Fruit fly (Drosophila melanogaster) whole organism, embryonic: Measurements from ENCODE around the gene CG13898.
A peak's percentile ranks its signal among the peaks of the same experiment; 100 is the strongest.

ENCODE experiments used
- Atf6 ChIP-seq: fragments of 200-800 bp; sonication (Bioruptor generic); IDR thresholded peaks from 2 replicates; pipeline ENCODE4 v1.3.6; 2022; ENCODE audit warnings: missing biosample characterization, missing genetic modification characterization
- Blimp-1 ChIP-seq: fragments of 200-800 bp; sonication (Bioruptor generic); optimal IDR thresholded peaks from 3 replicates; lab custom pipeline; 2018; ENCODE audit warnings: missing biosample characterization, missing genetic modification characterization, mild to moderate bottlenecking, moderate library complexity, missing genetic modification reagents
- CG10147 ChIP-seq: fragments of 200-800 bp; sonication (Bioruptor generic); optimal IDR thresholded peaks from 2 replicates; lab custom pipeline; 2019; ENCODE audit warnings: missing biosample characterization, mild to moderate bottlenecking, missing genetic modification characterization, moderate library complexity
- CG11093 ChIP-seq: fragments of 200-800 bp; sonication (Bioruptor generic); IDR thresholded peaks from 3 replicates; pipeline ENCODE4 v1.3.6; 2022; ENCODE audit warnings: missing biosample characterization, missing genetic modification characterization
- CG12104 ChIP-seq: fragments of 200-800 bp; sonication (Bioruptor generic); optimal IDR thresholded peaks from 3 replicates; lab custom pipeline; 2016; ENCODE audit warnings: missing biosample characterization, missing genetic modification characterization
- CG12219 ChIP-seq: fragments of 200-800 bp; sonication (Bioruptor generic); optimal IDR thresholded peaks from 3 replicates; lab custom pipeline; 2018; ENCODE audit warnings: missing biosample characterization, mild to moderate bottlenecking, missing genetic modification characterization
- CG12769 ChIP-seq: fragments of 200-800 bp; sonication (Bioruptor generic); optimal IDR thresholded peaks from 2 replicates; lab custom pipeline; 2019; ENCODE audit warnings: missing biosample characterization, mild to moderate bottlenecking, missing genetic modification characterization, moderate library complexity
- CG14667 ChIP-seq: fragments of 200-800 bp; sonication (Bioruptor generic); IDR thresholded peaks from 2 replicates; pipeline ENCODE4 v1.3.6; 2022; ENCODE audit warnings: missing biosample characterization, missing genetic modification characterization
- CG15073 ChIP-seq: fragments of 200-800 bp; sonication (Bioruptor generic); optimal IDR thresholded peaks from 2 replicates; lab custom pipeline; 2016; ENCODE audit warnings: missing biosample characterization, missing genetic modification characterization
- CG15269 ChIP-seq: fragments of 200-800 bp; sonication (Bioruptor generic); optimal IDR thresholded peaks from 2 replicates; lab custom pipeline; 2018; ENCODE audit warnings: missing biosample characterization, mild to moderate bottlenecking, missing genetic modification characterization, moderate library complexity
- CG16815 ChIP-seq: fragments of 200-800 bp; sonication (Bioruptor generic); optimal IDR thresholded peaks from 3 replicates; lab custom pipeline; 2017; ENCODE audit warnings: missing biosample characterization, mild to moderate bottlenecking, missing genetic modification characterization
- CG16863 ChIP-seq: fragments of 200-800 bp; sonication (Bioruptor generic); optimal IDR thresholded peaks from 3 replicates; lab custom pipeline; 2016; ENCODE audit warnings: missing biosample characterization, missing genetic modification characterization
- CG17186 ChIP-seq: fragments of 200-800 bp; sonication (Bioruptor generic); optimal IDR thresholded peaks from 3 replicates; lab custom pipeline; 2017; ENCODE audit warnings: missing biosample characterization, missing genetic modification reagents, missing genetic modification characterization
- CG17328 ChIP-seq: fragments of 200-800 bp; sonication (Bioruptor generic); IDR thresholded peaks from 2 replicates; pipeline ENCODE4 v1.3.6; 2022; ENCODE audit warnings: missing biosample characterization, missing genetic modification characterization
- CG18599 ChIP-seq: fragments of 200-800 bp; sonication (Bioruptor generic); optimal IDR thresholded peaks from 3 replicates; lab custom pipeline; 2017; ENCODE audit warnings: missing biosample characterization, missing genetic modification characterization, mild to moderate bottlenecking, moderate library complexity, missing genetic modification reagents
- CG2116 ChIP-seq: fragments of 200-800 bp; sonication (Bioruptor generic); optimal IDR thresholded peaks from 3 replicates; lab custom pipeline; 2018; ENCODE audit warnings: missing biosample characterization, mild to moderate bottlenecking, missing genetic modification characterization
- CG2120 ChIP-seq: fragments of 200-800 bp; sonication (Bioruptor generic); optimal IDR thresholded peaks from 3 replicates; lab custom pipeline; 2016; ENCODE audit warnings: missing biosample characterization, missing genetic modification characterization
- CG30020 ChIP-seq: fragments of 200-800 bp; optimal IDR thresholded peaks from 2 replicates; lab custom pipeline; 2019; ENCODE audit warnings: missing biosample characterization, mild to moderate bottlenecking, missing genetic modification characterization, moderate library complexity
- CG31365 ChIP-seq: fragments of 200-800 bp; sonication (Bioruptor generic); optimal IDR thresholded peaks from 2 replicates; lab custom pipeline; 2018; ENCODE audit warnings: missing biosample characterization, mild to moderate bottlenecking, missing genetic modification characterization
- CG42726 ChIP-seq: fragments of 200-800 bp; sonication (Bioruptor generic); IDR thresholded peaks from 2 replicates; pipeline ENCODE4 v1.3.6; 2022; ENCODE audit warnings: missing biosample characterization, missing genetic modification characterization; ENCODE audit not compliant: partially characterized antibody
- CG4360 ChIP-seq: fragments of 200-800 bp; sonication (Bioruptor generic); IDR thresholded peaks from 2 replicates; pipeline ENCODE4 v1.3.6; 2022; ENCODE audit warnings: missing biosample characterization, missing genetic modification characterization
- CG5953 ChIP-seq: fragments of 200-800 bp; sonication (Bioruptor generic); IDR thresholded peaks from 2 replicates; pipeline ENCODE4 v1.3.6; 2022; ENCODE audit warnings: missing biosample characterization, missing genetic modification characterization
- CG8290 ChIP-seq, 3 experiments: fragments of 200-800 bp; sonication (Bioruptor generic); optimal IDR thresholded peaks; 2 replicates each; lab custom pipeline; 2016 to 2019; ENCODE audit warnings: missing biosample characterization in 3 of 3, missing genetic modification characterization in 3 of 3, mild to moderate bottlenecking in 2 of 3, moderate library complexity in 1 of 3
- CG8388 ChIP-seq: fragments of 200-800 bp; sonication (Bioruptor generic); optimal IDR thresholded peaks from 2 replicates; lab custom pipeline; 2019; ENCODE audit warnings: missing biosample characterization, mild to moderate bottlenecking, missing genetic modification characterization, moderate library complexity
- CG9797 ChIP-seq: fragments of 200-800 bp; sonication (Bioruptor generic); optimal IDR thresholded peaks from 3 replicates; lab custom pipeline; 2018; ENCODE audit warnings: missing biosample characterization, mild to moderate bottlenecking, missing genetic modification characterization
- CoRest ChIP-seq: fragments of 200-800 bp; sonication (Bioruptor generic); optimal IDR thresholded peaks from 3 replicates; lab custom pipeline; 2018; ENCODE audit warnings: missing biosample characterization, mild to moderate bottlenecking, missing genetic modification characterization, moderate library complexity
- Dip2 ChIP-seq: fragments of 200-800 bp; sonication (Bioruptor generic); IDR thresholded peaks from 2 replicates; pipeline ENCODE4 v1.3.6; 2022; ENCODE audit warnings: missing biosample characterization, missing genetic modification characterization
- Dll ChIP-seq: fragments of 200-800 bp; sonication (Bioruptor generic); IDR thresholded peaks from 4 replicates; pipeline ENCODE4 v1.3.6; 2022; ENCODE audit warnings: missing biosample characterization, missing genetic modification characterization; ENCODE audit not compliant: partially characterized antibody
- GATAe ChIP-seq: fragments of 200-800 bp; sonication (Bioruptor generic); conservative IDR thresholded peaks from 2 replicates; pipeline ENCODE4 v1.3.6; 2022; ENCODE audit warnings: missing biosample characterization, missing genetic modification characterization
- HLH54F ChIP-seq: fragments of 200-800 bp; sonication (Bioruptor generic); optimal IDR thresholded peaks from 3 replicates; lab custom pipeline; 2016; ENCODE audit warnings: missing biosample characterization, missing genetic modification characterization
- MBD-R2 ChIP-seq: fragments of 200-800 bp; sonication (Bioruptor generic); IDR thresholded peaks from 2 replicates; pipeline ENCODE4 v1.3.6; 2022; ENCODE audit warnings: missing biosample characterization, missing genetic modification characterization
- Med ChIP-seq: fragments of 200-800 bp; sonication (Bioruptor generic); peaks from one replicate; lab custom pipeline; 2016; ENCODE audit warnings: missing biosample characterization, missing genetic modification characterization, mild to moderate bottlenecking, inconsistent platforms, moderate library complexity
- Mes4 ChIP-seq: fragments of 200-800 bp; sonication (Bioruptor generic); optimal IDR thresholded peaks from 2 replicates; lab custom pipeline; 2016; ENCODE audit warnings: missing biosample characterization, missing genetic modification characterization
- Sox100B ChIP-seq: fragments of 200-800 bp; sonication (Bioruptor generic); optimal IDR thresholded peaks from 3 replicates; lab custom pipeline; 2018; ENCODE audit warnings: missing biosample characterization, mild to moderate bottlenecking, missing genetic modification characterization
- Spps ChIP-seq: fragments of 200-800 bp; sonication (Bioruptor generic); optimal IDR thresholded peaks from 2 replicates; lab custom pipeline; 2018; ENCODE audit warnings: missing biosample characterization, mild to moderate bottlenecking, missing genetic modification characterization
- Tbp ChIP-seq: fragments of >200 bp; optimal IDR thresholded peaks from 2 replicates; lab custom pipeline; 2018; ENCODE audit warnings: missing biosample characterization, missing genetic modification characterization
- ara ChIP-seq: fragments of 200-800 bp; sonication (Bioruptor generic); IDR thresholded peaks from 2 replicates; pipeline ENCODE4 v1.3.6; 2022; ENCODE audit warnings: missing biosample characterization, missing genetic modification characterization
- dan ChIP-seq: fragments of 200-800 bp; sonication (Bioruptor generic); IDR thresholded peaks from 2 replicates; pipeline ENCODE4 v1.3.6; 2022; ENCODE audit warnings: missing biosample characterization, missing genetic modification characterization
- dmrt99B ChIP-seq: fragments of 200-800 bp; sonication (Bioruptor generic); optimal IDR thresholded peaks from 2 replicates; lab custom pipeline; 2018; ENCODE audit warnings: missing biosample characterization, mild to moderate bottlenecking, missing genetic modification characterization, moderate library complexity
- dysf ChIP-seq: fragments of 200-800 bp; sonication (Bioruptor generic); IDR thresholded peaks from 3 replicates; pipeline ENCODE4 v1.3.6; 2022; ENCODE audit warnings: missing biosample characterization, missing genetic modification characterization
- emc ChIP-seq: fragments of 200-800 bp; sonication (Bioruptor generic); optimal IDR thresholded peaks from 2 replicates; lab custom pipeline; 2016; ENCODE audit warnings: missing biosample characterization, missing genetic modification characterization
- ewg ChIP-seq: fragments of 200-800 bp; sonication (Bioruptor generic); optimal IDR thresholded peaks from 3 replicates; lab custom pipeline; 2017; ENCODE audit warnings: mild to moderate bottlenecking, missing biosample characterization, missing genetic modification reagents, missing genetic modification characterization
- gcm ChIP-seq: fragments of 200-800 bp; sonication (Bioruptor generic); optimal IDR thresholded peaks from 2 replicates; lab custom pipeline; 2019; ENCODE audit warnings: missing biosample characterization, mild to moderate bottlenecking, missing genetic modification characterization, moderate library complexity
- pnt ChIP-seq: fragments of 200-800 bp; sonication (Bioruptor generic); optimal IDR thresholded peaks from 3 replicates; lab custom pipeline; 2016; ENCODE audit warnings: missing biosample characterization, missing genetic modification characterization
- repo ChIP-seq: fragments of 200-800 bp; sonication (Bioruptor generic); optimal IDR thresholded peaks from 2 replicates; lab custom pipeline; 2016; ENCODE audit warnings: missing biosample characterization, missing genetic modification characterization
- sc ChIP-seq, 3 experiments: fragments of >200 bp in 2 of 3; fragments of 200-800 bp in 1 of 3; sonication (Bioruptor generic) in 1 of 3; optimal IDR thresholded peaks; 2 replicates in 2 of 3; 3 replicates in 1 of 3; lab custom pipeline; 2017; ENCODE audit warnings: mild to moderate bottlenecking in 1 of 3, missing biosample characterization in 1 of 3, missing genetic modification characterization in 1 of 3, missing genetic modification reagents in 1 of 3
- slbo ChIP-seq: fragments of 200-800 bp; sonication (Bioruptor generic); IDR thresholded peaks from 2 replicates; pipeline ENCODE4 v1.3.6; 2022; ENCODE audit warnings: missing biosample characterization, missing genetic modification characterization
- unpg ChIP-seq: fragments of 200-800 bp; sonication (Bioruptor generic); optimal IDR thresholded peaks from 3 replicates; lab custom pipeline; 2018; ENCODE audit warnings: missing biosample characterization, mild to moderate bottlenecking, missing genetic modification characterization, moderate library complexity
- vvl ChIP-seq: fragments of 200-800 bp; sonication (Bioruptor generic); IDR thresholded peaks from 2 replicates; pipeline ENCODE4 v1.3.6; 2022; ENCODE audit warnings: missing biosample characterization, missing genetic modification characterization

Gene CG13898

dm6 chr3L:762331-762907 lies 41.4 kb downstream of the CG13898 start:
- TF ChIP-seq CG17186 (peak; percentile 41), CG2120 (GFP tag; lab: Kevin White, UChicago) (peak; percentile 23), vvl (GFP tag; lab: Robert Waterston, UW) (peak; percentile 95), sc (optimal IDR thresholded peaks at IDR 0.05; lab: Kevin White, UChicago) (no peak), sc (GFP tag; optimal IDR thresholded peaks at IDR 0.05; lab: Kevin White, UChicago) (peak; percentile 74), CG31365 (tag; lab: Kevin White, UChicago) (no peak), CG14667 (GFP tag; lab: Robert Waterston, UW) (peak; percentile 85), CG42726 (no peak), CG8290 (GFP tag; optimal IDR thresholded peaks at IDR 0.05; lab: Kevin White, UChicago) (peak; percentile 53), CG8290 (tag; optimal IDR thresholded peaks at IDR 0.05; lab: Kevin White, UChicago) (peak; percentile 8 to 79), CG12769 (peak; percentile 69), Sox100B (GFP tag; lab: Kevin White, UChicago) (peak; percentile 60), repo (GFP tag; lab: Kevin White, UChicago) (peak; percentile 71), emc (GFP tag; lab: Kevin White, UChicago) (no peak), CG30020 (tag; lab: Kevin White, UChicago) (peak; percentile 6), CG11093 (GFP tag; lab: Robert Waterston, UW) (peak; percentile 83), ara (GFP tag; lab: Robert Waterston, UW) (peak; percentile 92), GATAe (GFP tag; lab: Robert Waterston, UW) (no peak), CG10147 (GFP tag; lab: Kevin White, UChicago) (peak; percentile 12), CG4360 (peak; percentile 58), CG17328 (GFP tag; lab: Robert Waterston, UW) (peak; percentile 92), dmrt99B (tag; lab: Kevin White, UChicago) (peak; percentile 86), dan (GFP tag; lab: Robert Waterston, UW) (peak; percentile 71; the same call in 1 of the 2 replicates), CG16863 (peak; percentile 85), CG18599 (peak; percentile 59), CG15269 (tag; lab: Kevin White, UChicago) (peak; percentile 75), CG8388 (GFP tag; lab: Kevin White, UChicago) (peak; percentile 85), CG12219 (GFP tag; lab: Kevin White, UChicago) (peak; percentile 67), CG9797 (GFP tag; lab: Kevin White, UChicago) (peak; percentile 12), Med (peak; percentile 97), Blimp-1 (peak; percentile 83), CoRest (peak; percentile 71), CG12104 (GFP tag; lab: Kevin White, UChicago) (peak; percentile 54), Spps (tag; lab: Kevin White, UChicago) (peak; percentile 76), unpg (GFP tag; lab: Kevin White, UChicago) (peak; percentile 82), slbo (GFP tag; lab: Robert Waterston, UW) (peak; percentile 64), ewg (peak; percentile 70), MBD-R2 (peak; percentile 22; the same call in 1 of the 2 replicates), pnt (GFP tag; lab: Kevin White, UChicago) (peak; percentile 70), dysf (peak; percentile 86), CG15073 (GFP tag; lab: Kevin White, UChicago) (peak; percentile 38), Dip2 (GFP tag; lab: Robert Waterston, UW) (no peak), Mes4 (GFP tag; lab: Kevin White, UChicago) (peak; percentile 78), CG16815 (peak; percentile 74), gcm (GFP tag; lab: Kevin White, UChicago) (peak; percentile 52), CG5953 (peak; percentile 89), Atf6 (GFP tag; lab: Robert Waterston, UW) (peak; percentile 62; the same call in 1 of the 2 replicates), CG2116 (GFP tag; lab: Kevin White, UChicago) (peak; percentile 35), Tbp (GFP tag; lab: Kevin White, UChicago) (no peak), Dll (GFP tag; lab: Robert Waterston, UW) (no peak), HLH54F (GFP tag; lab: Kevin White, UChicago) (peak; percentile 63)
